Worm (Caenorhabditis elegans): ENCODE measurements around the gene abu-9.

ce11 chrX:8354284-8354784 lies 32.4 kb downstream of the abu-9 start:
- TF ChIP-seq ZK546.5 (tag; optimal IDR thresholded peaks at IDR 0.05) = no peak
- no peak for TF ChIP-seq nhr-12 (tag; optimal IDR thresholded peaks at IDR 0.05)
- no peak for TF ChIP-seq snpc-4 (tag; optimal IDR thresholded peaks at IDR 0.05)
- no peak for TF ChIP-seq nhr-77 (tag; optimal IDR thresholded peaks at IDR 0.05)
- TF ChIP-seq R02D3.7 (tag; optimal IDR thresholded peaks at IDR 0.05) = no peak
- no peak for TF ChIP-seq nhr-237 (tag; optimal IDR thresholded peaks at IDR 0.05)
- no peak for TF ChIP-seq lin-39 (tag; optimal IDR thresholded peaks at IDR 0.05)
- TF ChIP-seq mdl-1 (tag; optimal IDR thresholded peaks at IDR 0.05) = no peak
